Worm (Caenorhabditis elegans) whole organism, L2 larva: Measurements from ENCODE around the gene irg-8.

ENCODE experiments used
- C34F6.9 ChIP-seq: fragments of 150-350 bp; optimal IDR thresholded peaks from 2 replicates; lab custom pipeline; 2014; ENCODE audit warnings: missing biosample characterization, missing genetic modification characterization
- F13H6.1 ChIP-seq: sonication (generic microtip); optimal IDR thresholded peaks from 2 replicates; lab custom pipeline; 2016; ENCODE audit warnings: missing genetic modification characterization, missing compliant biosample characterization
- R02D3.7 ChIP-seq: fragments of 150-350 bp; optimal IDR thresholded peaks from 2 replicates; lab custom pipeline; 2014; ENCODE audit warnings: missing biosample characterization, missing genetic modification characterization
- alr-1 ChIP-seq: fragments of 150-350 bp; optimal IDR thresholded peaks from 2 replicates; lab custom pipeline; 2014; ENCODE audit warnings: missing biosample characterization, missing genetic modification characterization
- aly-2 ChIP-seq: fragments of 150-350 bp; optimal IDR thresholded peaks from 2 replicates; lab custom pipeline; 2014; ENCODE audit warnings: missing biosample characterization, missing genetic modification characterization
- ceh-16 ChIP-seq: fragments of 150-350 bp; optimal IDR thresholded peaks from 2 replicates; lab custom pipeline; 2014; ENCODE audit warnings: missing biosample characterization, missing genetic modification characterization
- ceh-82 ChIP-seq: fragments of 150-350 bp; optimal IDR thresholded peaks from 2 replicates; lab custom pipeline; 2014; ENCODE audit warnings: missing biosample characterization, missing genetic modification characterization
- crh-2 ChIP-seq: sonication (generic microtip); optimal IDR thresholded peaks from 2 replicates; lab custom pipeline; 2017; ENCODE audit warnings: missing biosample characterization, missing genetic modification characterization
- dmd-4 ChIP-seq: sonication (generic microtip); optimal IDR thresholded peaks from 2 replicates; lab custom pipeline; 2017; ENCODE audit warnings: missing biosample characterization, missing genetic modification characterization
- egl-27 ChIP-seq: sonication (generic microtip); optimal IDR thresholded peaks from 3 replicates; lab custom pipeline; 2017; ENCODE audit warnings: missing biosample characterization, missing genetic modification reagents, missing genetic modification characterization
- elt-1 ChIP-seq: fragments of 150-350 bp; optimal IDR thresholded peaks from 2 replicates; lab custom pipeline; 2014; ENCODE audit warnings: missing biosample characterization, missing genetic modification characterization
- elt-3 ChIP-seq: sonication (generic microtip); optimal IDR thresholded peaks from 2 replicates; lab custom pipeline; 2017; ENCODE audit warnings: missing biosample characterization, missing genetic modification characterization
- lin-11 ChIP-seq: fragments of 150-350 bp; sonication (generic microtip); optimal IDR thresholded peaks from 2 replicates; lab custom pipeline; 2014; ENCODE audit warnings: missing biosample characterization, missing genetic modification characterization, inconsistent platforms, mixed read lengths
- lin-13 ChIP-seq: fragments of 150-350 bp; optimal IDR thresholded peaks from 2 replicates; lab custom pipeline; 2014; ENCODE audit warnings: missing biosample characterization, missing genetic modification reagents, missing genetic modification characterization
- lin-39 ChIP-seq: fragments of 150-350 bp; optimal IDR thresholded peaks from 2 replicates; lab custom pipeline; 2014; ENCODE audit warnings: missing biosample characterization, missing genetic modification reagents, missing genetic modification characterization
- lsy-2 ChIP-seq, 2 experiments: fragments of 150-350 bp in 1 of 2; sonication (generic microtip) in 1 of 2; optimal IDR thresholded peaks; 2 replicates each; lab custom pipeline; 2014 to 2017; ENCODE audit warnings: missing biosample characterization in 2 of 2, missing genetic modification characterization in 2 of 2
- mbf-1 ChIP-seq: sonication (generic microtip); optimal IDR thresholded peaks from 2 replicates; lab custom pipeline; 2017; ENCODE audit warnings: missing biosample characterization, missing genetic modification characterization
- mdl-1 ChIP-seq, 2 experiments: fragments of 150-350 bp in 1 of 2; sonication (generic microtip) in 1 of 2; optimal IDR thresholded peaks; 2 replicates each; lab custom pipeline; 2017; ENCODE audit warnings: missing biosample characterization in 2 of 2, missing genetic modification characterization in 2 of 2
- nhr-10 ChIP-seq: sonication (generic microtip); optimal IDR thresholded peaks from 2 replicates; lab custom pipeline; 2017; ENCODE audit warnings: missing biosample characterization, missing genetic modification characterization
- nhr-12 ChIP-seq: fragments of 150-350 bp; optimal IDR thresholded peaks from 2 replicates; lab custom pipeline; 2014; ENCODE audit warnings: missing biosample characterization, missing genetic modification characterization
- nhr-129 ChIP-seq: fragments of 150-350 bp; optimal IDR thresholded peaks from 2 replicates; lab custom pipeline; 2014; ENCODE audit warnings: missing biosample characterization, missing genetic modification characterization
- nhr-21 ChIP-seq: fragments of 150-350 bp; optimal IDR thresholded peaks from 2 replicates; lab custom pipeline; 2014; ENCODE audit warnings: missing biosample characterization, missing genetic modification characterization
- nhr-23 ChIP-seq: fragments of 150-350 bp; optimal IDR thresholded peaks from 2 replicates; lab custom pipeline; 2014; ENCODE audit warnings: missing biosample characterization, missing genetic modification reagents, missing genetic modification characterization
- nhr-237 ChIP-seq: fragments of 150-350 bp; optimal IDR thresholded peaks from 2 replicates; lab custom pipeline; 2014; ENCODE audit warnings: missing biosample characterization, missing genetic modification characterization
- nhr-25 ChIP-seq: fragments of 150-350 bp; sonication (generic microtip); optimal IDR thresholded peaks from 3 replicates; lab custom pipeline; 2014; ENCODE audit warnings: missing biosample characterization, missing genetic modification characterization
- nhr-6 ChIP-seq: fragments of 150-350 bp; optimal IDR thresholded peaks from 2 replicates; lab custom pipeline; 2014; ENCODE audit warnings: missing biosample characterization, missing genetic modification characterization
- nhr-77 ChIP-seq: fragments of 150-350 bp; optimal IDR thresholded peaks from 2 replicates; lab custom pipeline; 2014; ENCODE audit warnings: missing biosample characterization, missing genetic modification characterization
- peb-1 ChIP-seq: fragments of 150-350 bp; optimal IDR thresholded peaks from 2 replicates; lab custom pipeline; 2014; ENCODE audit warnings: missing biosample characterization, missing genetic modification characterization
- skn-1 ChIP-seq: sonication (generic microtip); optimal IDR thresholded peaks from 2 replicates; lab custom pipeline; 2017; ENCODE audit warnings: missing biosample characterization, missing genetic modification characterization
- sma-3 ChIP-seq: sonication (generic microtip); optimal IDR thresholded peaks from 2 replicates; lab custom pipeline; 2016; ENCODE audit warnings: missing genetic modification reagents, missing genetic modification characterization, missing compliant biosample characterization
- snpc-4 ChIP-seq: fragments of 150-350 bp; optimal IDR thresholded peaks from 2 replicates; lab custom pipeline; 2014; ENCODE audit warnings: missing biosample characterization, missing genetic modification characterization
- unc-39 ChIP-seq: fragments of 150-350 bp; optimal IDR thresholded peaks from 2 replicates; lab custom pipeline; 2014; ENCODE audit warnings: missing biosample characterization, missing genetic modification characterization
- unc-55 ChIP-seq: fragments of 150-350 bp; sonication (generic microtip); optimal IDR thresholded peaks from 3 replicates; lab custom pipeline; 2014; ENCODE audit warnings: missing biosample characterization, missing genetic modification reagents, missing genetic modification characterization
- zag-1 ChIP-seq: fragments of 150-350 bp; optimal IDR thresholded peaks from 2 replicates; lab custom pipeline; 2014; ENCODE audit warnings: missing biosample characterization, missing genetic modification characterization

irg-8 gene

DNA sequence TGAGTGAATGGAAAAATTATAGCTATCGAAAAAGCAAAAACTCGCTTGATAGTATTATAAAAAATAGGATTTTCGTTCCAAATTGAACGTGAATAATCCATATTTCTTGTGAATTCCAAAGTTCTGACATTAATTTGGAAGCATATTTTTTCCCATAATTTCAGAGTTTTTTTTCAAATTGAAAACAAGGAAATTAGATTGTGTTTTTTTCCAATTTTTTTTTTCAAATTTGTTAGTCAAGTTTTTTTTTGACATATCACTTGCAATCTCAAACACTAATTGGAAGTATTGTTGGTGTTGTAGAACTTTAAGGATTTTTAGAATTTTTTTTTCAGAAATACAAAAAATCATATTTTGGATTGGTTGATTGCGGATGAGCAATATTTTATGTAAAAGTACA, 29.1 kb upstream of the irg-8 start, which contains the start of gene srh-34:
Gene srh-34, minus strand, starts transcription at position 101 of the 400 bp plus-strand sequence.
- no peak for TF ChIP-seq dmd-4 (tag; lab: Kevin White, UChicago)
- TF ChIP-seq ceh-82 (tag; lab: Kevin White, UChicago), result no peak

DNA sequence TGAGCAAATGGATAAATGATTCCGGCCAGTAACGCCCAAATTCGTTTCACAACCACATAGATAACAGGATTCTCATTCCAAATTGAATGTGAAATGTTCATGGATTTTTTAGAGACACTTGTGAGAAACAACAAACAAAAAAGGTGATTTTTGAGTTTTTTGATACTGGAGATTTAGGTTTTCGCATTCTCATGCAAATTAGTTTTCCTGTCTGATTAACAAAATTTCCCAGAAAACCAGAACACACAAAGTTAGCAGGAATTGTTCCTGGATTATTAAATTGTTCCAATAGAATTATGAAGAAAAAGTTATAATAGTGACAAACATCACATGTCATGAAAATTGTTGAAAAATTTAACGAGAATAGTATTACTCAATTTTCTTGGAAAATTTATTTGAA, 25.7 kb upstream of the irg-8 start, which contains the start of gene srh-33:
Gene srh-33, minus strand, starts transcription at position 101 of the 400 bp plus-strand sequence.
- TF ChIP-seq nhr-10 (tag; lab: Kevin White, UChicago) (no peak), sma-3 (no peak), ceh-82 (tag; lab: Kevin White, UChicago) (no peak), unc-39 (tag; lab: Kevin White, UChicago) (no peak), nhr-25 (no peak), lin-11 (tag; lab: Kevin White, UChicago) (no peak), elt-3 (no peak), elt-1 (tag; lab: Kevin White, UChicago) (no peak), lin-39 (tag; lab: Kevin White, UChicago) (no peak), nhr-237 (no peak)

DNA sequence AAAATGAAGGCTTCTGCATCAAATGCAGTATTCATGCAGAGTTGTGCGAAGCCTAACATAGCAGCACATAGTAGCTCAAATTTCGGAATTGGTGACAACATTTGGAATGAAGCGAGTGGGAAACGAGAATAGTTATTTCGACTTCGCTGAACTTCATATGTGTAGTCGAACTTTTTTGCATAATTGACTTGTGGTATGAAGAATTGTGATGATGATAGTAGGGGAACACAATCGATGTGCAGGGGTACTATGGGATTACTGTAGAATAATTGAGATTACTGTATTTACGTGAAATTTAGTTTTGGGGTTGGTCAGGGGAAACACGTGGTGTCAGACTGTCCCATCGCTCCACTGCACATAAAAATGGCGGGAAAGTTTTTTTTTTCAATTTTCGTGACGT, 23.4 kb upstream of the irg-8 start, which contains the start of gene B0554.7:
Gene B0554.7, minus strand, starts transcription at position 101 of the 400 bp plus-strand sequence.
- TF ChIP-seq nhr-129 (tag; lab: Kevin White, UChicago) (no peak), nhr-25 (no peak), F13H6.1 (tag; lab: Kevin White, UChicago) (no peak), aly-2 (tag; lab: Kevin White, UChicago) (no peak), C34F6.9 (tag; lab: Kevin White, UChicago) (no peak), unc-55 (GFP tag; lab: Kevin White, UChicago) (no peak), mbf-1 (tag; lab: Kevin White, UChicago) (no peak), nhr-10 (tag; lab: Kevin White, UChicago) (no peak), nhr-21 (tag; lab: Kevin White, UChicago) (no peak), lin-11 (tag; lab: Kevin White, UChicago) (no peak), nhr-237 (no peak), ceh-16 (tag; lab: Kevin White, UChicago) (no peak), nhr-23 (tag; lab: Kevin White, UChicago) (no peak), skn-1 (no peak), snpc-4 (tag; lab: Kevin White, UChicago) (no peak), zag-1 (no peak)
- TF ChIP-seq, all 48 proteins: peak for 0

DNA sequence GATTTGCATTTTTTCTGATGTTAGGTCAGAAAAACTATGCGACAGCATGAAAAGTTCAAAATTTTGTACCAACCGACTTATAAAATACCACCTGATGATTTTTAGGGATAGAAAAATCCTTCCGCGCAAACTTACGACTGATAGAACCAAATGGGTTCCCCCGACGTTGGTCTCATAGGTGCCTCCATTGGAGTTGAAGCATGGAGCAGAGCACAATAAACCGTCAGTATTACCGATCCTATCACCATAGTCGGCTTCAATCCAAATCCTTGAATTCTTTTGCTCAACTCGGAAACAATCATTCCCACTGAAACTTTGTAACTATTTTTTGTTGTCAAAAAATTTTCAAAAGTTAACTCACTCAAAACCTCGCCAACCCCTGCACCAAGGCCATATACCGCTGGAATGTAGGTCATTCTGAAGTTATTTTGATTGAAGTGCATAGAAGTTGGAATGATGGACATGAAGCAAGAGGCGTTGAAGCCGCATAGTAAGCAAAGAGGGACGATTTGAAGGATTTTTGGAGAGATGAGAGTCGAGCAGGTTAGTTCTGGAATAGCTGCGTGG, 21.8 kb upstream of the irg-8 start:
- TF ChIP-seq nhr-237, result no peak
- no peak for TF ChIP-seq zag-1
- no peak for TF ChIP-seq nhr-10 (tag; lab: Kevin White, UChicago)
- TF ChIP-seq nhr-12 (tag; lab: Kevin White, UChicago), result no peak
- no peak for TF ChIP-seq R02D3.7 (tag; lab: Kevin White, UChicago)
- no peak for TF ChIP-seq nhr-129 (tag; lab: Kevin White, UChicago)
- TF ChIP-seq ceh-16 (tag; lab: Kevin White, UChicago), result no peak
- no peak for TF ChIP-seq lin-39 (tag; lab: Kevin White, UChicago)
- no peak for TF ChIP-seq aly-2 (tag; lab: Kevin White, UChicago)
- no peak for TF ChIP-seq unc-55 (GFP tag; lab: Kevin White, UChicago)
- TF ChIP-seq alr-1, result no peak
- no peak for TF ChIP-seq F13H6.1 (tag; lab: Kevin White, UChicago)
- no peak for TF ChIP-seq mdl-1 (tag; optimal IDR thresholded peaks at IDR 0.05; lab: Kevin White, UChicago)
- TF ChIP-seq nhr-23 (tag; lab: Kevin White, UChicago), result no peak
- TF ChIP-seq nhr-77 (tag; lab: Kevin White, UChicago), result no peak
- TF ChIP-seq nhr-21 (tag; lab: Kevin White, UChicago), result no peak
- TF ChIP-seq peb-1 (tag; lab: Kevin White, UChicago), result no peak
- no peak for TF ChIP-seq egl-27 (tag; lab: Kevin White, UChicago)
- no peak for TF ChIP-seq lsy-2 (tag; optimal IDR thresholded peaks at IDR 0.05; lab: Kevin White, UChicago)
- TF ChIP-seq lin-11 (tag; lab: Kevin White, UChicago), result no peak

DNA sequence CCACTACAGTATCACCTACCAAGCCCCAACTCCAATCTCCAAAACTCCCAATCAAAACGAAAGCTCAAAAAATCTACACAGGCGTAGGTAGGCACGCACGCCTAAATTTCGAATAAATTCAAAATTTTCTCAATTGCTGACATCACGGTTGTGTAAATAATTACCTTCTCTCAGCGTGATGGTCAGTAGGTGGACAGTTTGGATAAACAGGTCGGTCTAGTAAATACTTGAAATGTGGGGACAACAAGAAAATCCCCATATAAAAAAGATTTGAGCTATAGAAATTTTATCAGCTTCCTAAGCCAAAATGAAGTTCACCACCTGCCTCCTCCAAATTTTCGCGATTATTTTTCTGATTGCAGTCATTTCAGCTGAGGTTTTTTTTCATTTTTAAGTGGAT, 20.6 kb upstream of the irg-8 start, which contains the start of gene B0554.1:
Gene B0554.1, plus strand, starts transcription at position 301 of the 400 bp plus-strand sequence.
- TF ChIP-seq crh-2 (tag; lab: Kevin White, UChicago) (no peak), lin-11 (tag; lab: Kevin White, UChicago) (no peak), nhr-6 (tag; lab: Kevin White, UChicago) (no peak), R02D3.7 (tag; lab: Kevin White, UChicago) (no peak), lsy-2 (tag; optimal IDR thresholded peaks at IDR 0.05; lab: Kevin White, UChicago) (no peak), lin-13 (GFP tag; lab: Kevin White, UChicago) (no peak)
